Fruit fly (Drosophila melanogaster) whole organism, embryonic: ENCODE data around the gene Spn75F.

ENCODE experiments used
- Asciz ChIP-seq: fragments of 200-800 bp; sonication (Bioruptor generic); optimal IDR thresholded peaks from 2 replicates; lab custom pipeline; 2017; ENCODE audit warnings: missing biosample characterization, mild to moderate bottlenecking, missing genetic modification characterization, missing genetic modification reagents
- Awh ChIP-seq: fragments of 200-800 bp; sonication (Bioruptor generic); IDR thresholded peaks from 2 replicates; pipeline ENCODE4, ENCODE4 v1.3.6; 2022; ENCODE audit warnings: missing biosample characterization, missing genetic modification characterization
- CG10267 ChIP-seq: fragments of 200-800 bp; sonication (Bioruptor generic); optimal IDR thresholded peaks from 2 replicates; lab custom pipeline; 2018; ENCODE audit warnings: missing biosample characterization, mild to moderate bottlenecking, missing genetic modification characterization, moderate library complexity
- CG10462 ChIP-seq: fragments of 200-800 bp; sonication (Bioruptor generic); optimal IDR thresholded peaks from 2 replicates; lab custom pipeline; 2016; ENCODE audit warnings: missing biosample characterization, missing genetic modification characterization
- CG11695 ChIP-seq: fragments of 200-800 bp; sonication (Bioruptor generic); IDR thresholded peaks from 3 replicates; pipeline ENCODE4 v1.3.6; 2022; ENCODE audit warnings: missing biosample characterization, missing genetic modification characterization
- CG12769 ChIP-seq: fragments of 200-800 bp; sonication (Bioruptor generic); optimal IDR thresholded peaks from 2 replicates; lab custom pipeline; 2019; ENCODE audit warnings: missing biosample characterization, mild to moderate bottlenecking, missing genetic modification characterization, moderate library complexity
- CG14441 ChIP-seq: fragments of 200-800 bp; sonication (Bioruptor generic); IDR thresholded peaks from 2 replicates; pipeline ENCODE4 v1.3.6; 2022; ENCODE audit warnings: missing biosample characterization, missing genetic modification characterization
- CG2678 ChIP-seq: fragments of 200-800 bp; sonication (Bioruptor generic); optimal IDR thresholded peaks from 3 replicates; lab custom pipeline; 2019; ENCODE audit warnings: missing biosample characterization, mild to moderate bottlenecking, missing genetic modification characterization, moderate library complexity
- CG2712 ChIP-seq: fragments of 200-800 bp; optimal IDR thresholded peaks from 3 replicates; lab custom pipeline; 2019; ENCODE audit warnings: missing biosample characterization, mild to moderate bottlenecking, missing genetic modification characterization, moderate library complexity
- CG2889 ChIP-seq: fragments of 200-800 bp; sonication (Bioruptor generic); IDR thresholded peaks from 3 replicates; pipeline ENCODE4 v1.3.6; 2022; ENCODE audit warnings: missing biosample characterization, missing genetic modification characterization
- CG3163 ChIP-seq: fragments of 200-800 bp; sonication (Bioruptor generic); optimal IDR thresholded peaks from 3 replicates; lab custom pipeline; 2016; ENCODE audit warnings: missing biosample characterization, missing genetic modification characterization
- CG3726 ChIP-seq: fragments of 200-800 bp; sonication (Bioruptor generic); IDR thresholded peaks from 3 replicates; pipeline ENCODE4, ENCODE4 v1.3.6; 2022; ENCODE audit warnings: missing biosample characterization, missing genetic modification characterization
- CG4617 ChIP-seq: fragments of 200-800 bp; sonication (Bioruptor generic); optimal IDR thresholded peaks from 3 replicates; lab custom pipeline; 2016; ENCODE audit warnings: missing biosample characterization, missing genetic modification characterization, borderline replicate concordance
- CG4820 ChIP-seq: fragments of 200-800 bp; sonication (Bioruptor generic); optimal IDR thresholded peaks from 3 replicates; lab custom pipeline; 2016; ENCODE audit warnings: missing biosample characterization, missing genetic modification characterization
- CG6765 ChIP-seq: fragments of 200-800 bp; sonication (Bioruptor generic); optimal IDR thresholded peaks from 3 replicates; lab custom pipeline; 2017; ENCODE audit warnings: missing biosample characterization, mild to moderate bottlenecking, missing genetic modification characterization
- CG7963 ChIP-seq: fragments of 200-800 bp; sonication (Bioruptor generic); IDR thresholded peaks from 3 replicates; pipeline ENCODE4 v1.3.6; 2022; ENCODE audit warnings: missing biosample characterization, missing genetic modification characterization; ENCODE audit not compliant: partially characterized antibody
- CG8089 ChIP-seq: fragments of 200-800 bp; sonication (Bioruptor generic); optimal IDR thresholded peaks from 3 replicates; lab custom pipeline; 2016; ENCODE audit warnings: missing biosample characterization, missing genetic modification characterization
- Chrac-16 ChIP-seq: fragments of 200-800 bp; sonication (Bioruptor generic); optimal IDR thresholded peaks from 3 replicates; lab custom pipeline; 2016; ENCODE audit warnings: missing biosample characterization, missing genetic modification characterization
- D19B ChIP-seq: fragments of 200-800 bp; sonication (Bioruptor generic); optimal IDR thresholded peaks from 2 replicates; lab custom pipeline; 2017; ENCODE audit warnings: missing biosample characterization, mild to moderate bottlenecking, missing genetic modification characterization
- Fer3 ChIP-seq: fragments of 200-800 bp; sonication (Bioruptor generic); optimal IDR thresholded peaks from 2 replicates; lab custom pipeline; 2018; ENCODE audit warnings: missing biosample characterization, mild to moderate bottlenecking, missing genetic modification characterization, moderate library complexity
- Hr78 ChIP-seq, 2 experiments: fragments of 200-800 bp in 1 of 2; fragments of >200 bp in 1 of 2; sonication (Bioruptor generic) in 1 of 2; optimal IDR thresholded peaks; 2 replicates each; lab custom pipeline; 2017 to 2019; ENCODE audit warnings: missing biosample characterization in 2 of 2, missing genetic modification characterization in 2 of 2, mild to moderate bottlenecking in 1 of 2, moderate library complexity in 1 of 2
- MBD-R2 ChIP-seq: fragments of 200-800 bp; sonication (Bioruptor generic); IDR thresholded peaks from 2 replicates; pipeline ENCODE4 v1.3.6; 2022; ENCODE audit warnings: missing biosample characterization, missing genetic modification characterization
- Max ChIP-seq: fragments of 200-800 bp; sonication (Bioruptor generic); optimal IDR thresholded peaks from 2 replicates; lab custom pipeline; 2016; ENCODE audit warnings: missing biosample characterization, mild to moderate bottlenecking, missing genetic modification characterization
- Oli ChIP-seq: fragments of 200-800 bp; sonication (Bioruptor generic); optimal IDR thresholded peaks from 2 replicates; lab custom pipeline; 2018; ENCODE audit warnings: missing biosample characterization, mild to moderate bottlenecking, missing genetic modification characterization, moderate library complexity
- Optix ChIP-seq: fragments of 200-800 bp; sonication (Bioruptor generic); IDR thresholded peaks from 3 replicates; pipeline ENCODE4 v1.3.6; 2022; ENCODE audit warnings: missing biosample characterization, missing genetic modification characterization
- Sin3A ChIP-seq: fragments of >200 bp; optimal IDR thresholded peaks from 2 replicates; lab custom pipeline; 2018
- Sox100B ChIP-seq: fragments of 200-800 bp; sonication (Bioruptor generic); optimal IDR thresholded peaks from 3 replicates; lab custom pipeline; 2018; ENCODE audit warnings: missing biosample characterization, mild to moderate bottlenecking, missing genetic modification characterization
- TFAM ChIP-seq: fragments of 200-800 bp; sonication (Bioruptor generic); optimal IDR thresholded peaks from 2 replicates; lab custom pipeline; 2017; ENCODE audit warnings: missing biosample characterization, missing genetic modification characterization, inconsistent platforms
- Tbp ChIP-seq: fragments of >200 bp; optimal IDR thresholded peaks from 2 replicates; lab custom pipeline; 2018; ENCODE audit warnings: missing biosample characterization, missing genetic modification characterization
- Usf ChIP-seq: fragments of 200-800 bp; sonication (Bioruptor generic); optimal IDR thresholded peaks from 2 replicates; lab custom pipeline; 2017; ENCODE audit warnings: missing genotype, missing biosample characterization, missing genetic modification characterization
- ab ChIP-seq: fragments of 200-800 bp; sonication (Bioruptor generic); optimal IDR thresholded peaks from 2 replicates; lab custom pipeline; 2016; ENCODE audit warnings: missing biosample characterization, missing genetic modification characterization
- ase ChIP-seq: fragments of 200-800 bp; sonication (Bioruptor generic); IDR thresholded peaks from 3 replicates; pipeline ENCODE4 v1.3.6; 2022; ENCODE audit warnings: missing biosample characterization, missing genetic modification characterization
- ato ChIP-seq: fragments of 200-800 bp; sonication (Bioruptor generic); IDR thresholded peaks from 2 replicates; pipeline ENCODE4 v1.3.6; 2022; ENCODE audit warnings: missing biosample characterization, missing genetic modification characterization; ENCODE audit not compliant: partially characterized antibody
- bsh ChIP-seq, 2 experiments: fragments of 200-800 bp; sonication (Bioruptor generic); optimal IDR thresholded peaks; 2 replicates each; lab custom pipeline; 2017 to 2018; ENCODE audit warnings: mild to moderate bottlenecking in 2 of 2, missing biosample characterization in 2 of 2, missing genetic modification characterization in 2 of 2, moderate library complexity in 1 of 2
- caup ChIP-seq: fragments of 200-800 bp; sonication (Bioruptor generic); optimal IDR thresholded peaks from 3 replicates; lab custom pipeline; 2017; ENCODE audit warnings: missing biosample characterization, mild to moderate bottlenecking, missing genetic modification characterization, moderate library complexity; ENCODE audit not compliant: severe bottlenecking
- crp ChIP-seq, 2 experiments: fragments of 200-800 bp; sonication (Bioruptor generic); optimal IDR thresholded peaks; 2 replicates in 1 of 2; 3 replicates in 1 of 2; lab custom pipeline; 2017; ENCODE audit warnings: missing biosample characterization in 2 of 2, missing genetic modification characterization in 2 of 2, mild to moderate bottlenecking in 1 of 2, moderate library complexity in 1 of 2
- her ChIP-seq: fragments of 200-800 bp; sonication (Bioruptor generic); optimal IDR thresholded peaks from 2 replicates; lab custom pipeline; 2016; ENCODE audit warnings: missing biosample characterization, missing genetic modification characterization
- hkb ChIP-seq, 2 experiments: fragments of 200-800 bp in 1 of 2; fragments of >200 bp in 1 of 2; sonication (Bioruptor generic) in 1 of 2; IDR thresholded peaks in 1 of 2; optimal IDR thresholded peaks in 1 of 2; 2 replicates each; pipeline versions ENCODE4 v1.3.6 to Lab custom; 2017 to 2022; ENCODE audit warnings: missing biosample characterization in 1 of 2, missing genetic modification characterization in 1 of 2
- ind ChIP-seq: fragments of 200-800 bp; sonication (Bioruptor generic); optimal IDR thresholded peaks from 3 replicates; lab custom pipeline; 2016; ENCODE audit warnings: missing biosample characterization, missing genetic modification characterization
- insv ChIP-seq, 2 experiments: fragments of 200-800 bp; sonication (Bioruptor generic); optimal IDR thresholded peaks; 3 replicates each; lab custom pipeline; 2016 to 2018; ENCODE audit warnings: missing biosample characterization in 2 of 2, missing genetic modification characterization in 2 of 2
- lov ChIP-seq, 2 experiments: fragments of 200-800 bp in 1 of 2; fragments of >200 bp in 1 of 2; sonication (Bioruptor generic) in 1 of 2; IDR thresholded peaks in 1 of 2; optimal IDR thresholded peaks in 1 of 2; 2 replicates in 1 of 2; 3 replicates in 1 of 2; pipeline versions ENCODE4 v1.3.6 to Lab custom; 2017 to 2022; ENCODE audit warnings: missing biosample characterization in 1 of 2, missing genetic modification characterization in 1 of 2
- schlank ChIP-seq: fragments of 200-800 bp; sonication (Bioruptor generic); optimal IDR thresholded peaks from 2 replicates; lab custom pipeline; 2018; ENCODE audit warnings: missing biosample characterization, mild to moderate bottlenecking, missing genetic modification characterization
- sd ChIP-seq: fragments of 200-800 bp; sonication (Bioruptor generic); optimal IDR thresholded peaks from 3 replicates; lab custom pipeline; 2018; ENCODE audit warnings: missing biosample characterization, mild to moderate bottlenecking, missing genetic modification characterization, moderate library complexity
- so ChIP-seq: fragments of 200-800 bp; sonication (Bioruptor generic); IDR thresholded peaks from 3 replicates; pipeline ENCODE4 v1.3.6; 2022; ENCODE audit warnings: missing biosample characterization, missing genetic modification characterization
- sqz ChIP-seq: fragments of 200-800 bp; sonication (Bioruptor generic); optimal IDR thresholded peaks from 3 replicates; lab custom pipeline; 2018; ENCODE audit warnings: missing biosample characterization, mild to moderate bottlenecking, missing genetic modification characterization
- tna ChIP-seq: fragments of 200-800 bp; sonication (Bioruptor generic); IDR thresholded peaks from 2 replicates; pipeline ENCODE4 v1.3.6; 2022; ENCODE audit warnings: missing biosample characterization, missing genetic modification characterization; ENCODE audit not compliant: partially characterized antibody
- ttk ChIP-seq: fragments of 200-800 bp; sonication (Bioruptor generic); IDR thresholded peaks from 2 replicates; pipeline ENCODE4 v2.1.2; 2022; ENCODE audit warnings: missing biosample characterization, missing genetic modification characterization
- zen ChIP-seq: fragments of 200-800 bp; sonication (Bioruptor generic); optimal IDR thresholded peaks from 3 replicates; lab custom pipeline; 2018; ENCODE audit warnings: missing biosample characterization, mild to moderate bottlenecking, missing genetic modification characterization, moderate library complexity

Gene Spn75F

DNA sequence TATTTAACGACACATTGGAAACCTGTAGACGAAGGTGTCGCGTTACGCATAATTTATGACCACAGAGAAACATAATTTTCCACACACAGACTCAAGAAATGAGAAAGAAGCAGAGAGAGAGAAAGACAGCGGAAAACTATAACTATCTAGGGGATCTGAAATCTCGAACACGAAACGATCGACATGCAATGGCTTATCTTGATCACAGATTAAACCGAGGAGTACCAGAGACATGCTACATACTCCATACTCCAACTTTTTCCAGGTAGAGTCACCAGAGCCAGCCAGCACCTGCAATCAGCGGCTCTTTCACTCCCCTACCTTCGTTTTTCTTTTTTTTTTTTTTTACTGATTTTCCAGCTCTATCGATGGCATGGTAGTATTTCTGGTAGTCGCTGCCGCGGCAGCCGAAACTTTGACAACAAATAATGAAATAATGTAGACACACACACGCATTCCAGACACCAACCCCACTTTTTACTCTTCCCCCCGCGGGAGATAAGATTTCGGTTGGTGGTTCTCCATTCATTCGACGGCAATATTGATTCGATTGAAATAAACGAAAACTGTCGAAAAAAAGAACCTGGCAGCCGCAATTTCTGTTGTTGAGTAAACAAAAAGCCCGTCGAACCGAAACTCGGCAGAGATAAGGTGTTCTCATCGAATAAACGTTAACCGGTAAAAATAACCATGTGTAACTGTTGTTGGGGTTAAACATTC, 39.4 kb upstream of the Spn75F start (continued):
- TF ChIP-seq TFAM, result no peak
- TF ChIP-seq CG4820 (GFP tag; lab: Kevin White, UChicago), result no peak
- TF ChIP-seq Max, result no peak
- no peak for TF ChIP-seq schlank (tag; lab: Kevin White, UChicago)
- no peak for TF ChIP-seq insv (GFP tag; optimal IDR thresholded peaks at IDR 0.05; lab: Kevin White, UChicago)
- no peak for TF ChIP-seq ttk (GFP tag; lab: Robert Waterston, UW)
- TF ChIP-seq ase (GFP tag; lab: Robert Waterston, UW), result no peak
- TF ChIP-seq Chrac-16 (GFP tag; lab: Kevin White, UChicago), result no peak
- no peak for TF ChIP-seq ato (GFP tag; lab: Robert Waterston, UW)
- no peak for TF ChIP-seq CG7963 (GFP tag; lab: Robert Waterston, UW)
- no peak for TF ChIP-seq CG10462
- no peak for TF ChIP-seq CG3163 (GFP tag; lab: Kevin White, UChicago)
- TF ChIP-seq sd, result peak; percentile 97
- no peak for TF ChIP-seq CG2889
- no peak for TF ChIP-seq crp (GFP tag; optimal IDR thresholded peaks at IDR 0.05; lab: Kevin White, UChicago)
- TF ChIP-seq Oli (tag; lab: Kevin White, UChicago), result no peak
- no peak for TF ChIP-seq CG4617 (GFP tag; lab: Kevin White, UChicago)
- TF ChIP-seq Awh (GFP tag; lab: Robert Waterston, UW), result no peak
- TF ChIP-seq Asciz (GFP tag; lab: Kevin White, UChicago), result peak; percentile 12
- TF ChIP-seq CG14441 (GFP tag; lab: Robert Waterston, UW), result peak; percentile 51
- TF ChIP-seq MBD-R2 (GFP tag; lab: Robert Waterston, UW), result no peak
- TF ChIP-seq CG8089 (GFP tag; lab: Kevin White, UChicago), result no peak
- no peak for TF ChIP-seq lov (optimal IDR thresholded peaks at IDR 0.05; lab: Kevin White, UChicago)
- TF ChIP-seq lov (GFP tag; IDR thresholded peaks at IDR 0.05; lab: Robert Waterston, UW), result no peak
- no peak for TF ChIP-seq Optix (GFP tag; lab: Robert Waterston, UW)
- peak; percentile 32 for TF ChIP-seq CG2678 (tag; lab: Kevin White, UChicago)
- TF ChIP-seq CG6765, result no peak
- no peak for TF ChIP-seq ind
- TF ChIP-seq CG12769, result peak; percentile 23
- TF ChIP-seq Tbp (GFP tag; lab: Kevin White, UChicago), result no peak
- no peak for TF ChIP-seq CG2712 (tag; lab: Kevin White, UChicago)
- no peak for TF ChIP-seq tna
- TF ChIP-seq bsh (GFP tag; optimal IDR thresholded peaks at IDR 0.05; lab: Kevin White, UChicago), result no peak
- no peak for TF ChIP-seq Sox100B (GFP tag; lab: Kevin White, UChicago)
- TF ChIP-seq CG3726 (GFP tag; lab: Robert Waterston, UW), result no peak
- no peak for TF ChIP-seq zen (tag; lab: Kevin White, UChicago)
- no peak for TF ChIP-seq D19B
- TF ChIP-seq sqz (GFP tag; lab: Kevin White, UChicago), result peak; percentile 73
- no peak for TF ChIP-seq Fer3 (tag; lab: Kevin White, UChicago)
- peak in 1 of 2 experiments; percentile 83 for TF ChIP-seq Hr78 (GFP tag; optimal IDR thresholded peaks at IDR 0.05; lab: Kevin White, UChicago)
- TF ChIP-seq Usf (GFP tag; lab: Kevin White, UChicago), result no peak
- peak; percentile 71 for TF ChIP-seq caup (GFP tag; lab: Kevin White, UChicago)
- TF ChIP-seq CG10267 (tag; lab: Kevin White, UChicago), result no peak
- TF ChIP-seq Sin3A, result no peak
- no peak for TF ChIP-seq CG11695 (GFP tag; lab: Robert Waterston, UW)
- no peak for TF ChIP-seq so (GFP tag; lab: Robert Waterston, UW)
- TF ChIP-seq her (GFP tag; lab: Kevin White, UChicago), result no peak
- TF ChIP-seq ab, result no peak
- TF ChIP-seq hkb (optimal IDR thresholded peaks at IDR 0.05; lab: Kevin White, UChicago), result no peak
- no peak for TF ChIP-seq hkb (GFP tag; IDR thresholded peaks at IDR 0.05; lab: Robert Waterston, UW)
